Worm (Caenorhabditis elegans) whole organism, L4 larva: ENCODE data around the gene dolk-1.

Source experiments
- T26A8.4 ChIP-seq: fragments of 200-800 bp; sonication (Bioruptor generic); IDR thresholded peaks from 2 replicates; pipeline ENCODE4 v1.3.6; 2022; ENCODE audit warnings: missing genetic modification characterization, missing compliant biosample characterization
- Y75B8A.6 ChIP-seq: fragments of 200-800 bp; sonication (Bioruptor generic); IDR thresholded peaks from 2 replicates; pipeline ENCODE4 v1.3.6; 2022; ENCODE audit warnings: missing genetic modification reagents, missing genetic modification characterization, missing compliant biosample characterization
- ZK546.5 ChIP-seq, 2 experiments: sonication (generic microtip); optimal IDR thresholded peaks; 2 replicates each; lab custom pipeline; 2017; ENCODE audit warnings: missing biosample characterization in 2 of 2, missing genetic modification characterization in 2 of 2
- aha-1 ChIP-seq: fragments of 150-350 bp; peaks from one replicate; lab custom pipeline; 2014; ENCODE audit warnings: missing biosample characterization, missing genetic modification characterization
- aly-2 ChIP-seq: sonication (generic microtip); optimal IDR thresholded peaks from 2 replicates; lab custom pipeline; 2018; ENCODE audit warnings: missing biosample characterization, missing genetic modification characterization
- arid-1 ChIP-seq: fragments of 200-800 bp; sonication (Bioruptor generic); conservative IDR thresholded peaks from 2 replicates; pipeline ENCODE4 v1.3.6; 2022; ENCODE audit warnings: missing genetic modification reagents, missing genetic modification characterization, missing compliant biosample characterization
- ceh-28 ChIP-seq: fragments of 150-350 bp; optimal IDR thresholded peaks from 2 replicates; lab custom pipeline; 2014; ENCODE audit warnings: missing biosample characterization, missing genetic modification reagents, missing genetic modification characterization
- ceh-32 ChIP-seq: sonication (generic microtip); optimal IDR thresholded peaks from 2 replicates; lab custom pipeline; 2016; ENCODE audit warnings: mild to moderate bottlenecking, missing genetic modification characterization, missing compliant biosample characterization; ENCODE audit not compliant: poor library complexity
- ces-1 ChIP-seq: fragments of 150-350 bp; sonication (generic microtip); optimal IDR thresholded peaks from 4 replicates; lab custom pipeline; 2014; ENCODE audit warnings: missing biosample characterization, missing genetic modification reagents, missing genetic modification characterization
- cey-2 ChIP-seq: sonication (generic microtip); optimal IDR thresholded peaks from 3 replicates; lab custom pipeline; 2017; ENCODE audit warnings: missing genetic modification characterization, mild to moderate bottlenecking, missing compliant biosample characterization, antibody characterized with exemption, borderline replicate concordance; ENCODE audit not compliant: insufficient read depth
- daf-16 ChIP-seq, 3 experiments: sonication (generic microtip); optimal IDR thresholded peaks; 2 replicates each; lab custom pipeline; 2016 to 2017; ENCODE audit warnings: missing genetic modification characterization in 3 of 3, missing genetic modification reagents in 3 of 3, mild to moderate bottlenecking in 2 of 3, missing compliant biosample characterization in 2 of 3, missing biosample characterization in 1 of 3, moderate library complexity in 1 of 3
- dmd-6 ChIP-seq: fragments of 200-800 bp; sonication (Bioruptor generic); IDR thresholded peaks from 2 replicates; pipeline ENCODE4 v1.3.6; 2022; ENCODE audit warnings: missing genetic modification reagents, missing genetic modification characterization, missing compliant biosample characterization
- dmd-8 ChIP-seq: fragments of 200-800 bp; sonication (Bioruptor generic); IDR thresholded peaks from 2 replicates; pipeline ENCODE4 v1.3.6; 2022; ENCODE audit warnings: missing genetic modification characterization, missing compliant biosample characterization
- egl-27 ChIP-seq: sonication (generic microtip); optimal IDR thresholded peaks from 3 replicates; lab custom pipeline; 2017; ENCODE audit warnings: missing biosample characterization, missing genetic modification reagents, missing genetic modification characterization
- jun-1 ChIP-seq: fragments of 150-350 bp; optimal IDR thresholded peaks from 2 replicates; lab custom pipeline; 2014; ENCODE audit warnings: missing biosample characterization, missing genetic modification reagents, missing genetic modification characterization
- lim-7 ChIP-seq: fragments of 200-800 bp; sonication (Bioruptor generic); IDR thresholded peaks from 2 replicates; pipeline ENCODE4 v1.3.6; 2022; ENCODE audit warnings: missing genetic modification characterization, missing compliant biosample characterization
- lin-29 ChIP-seq: fragments of 200-800 bp; sonication (Bioruptor generic); IDR thresholded peaks from 2 replicates; pipeline ENCODE4 v1.3.6; 2022; ENCODE audit warnings: missing genetic modification reagents, missing genetic modification characterization, missing compliant biosample characterization
- lin-38 ChIP-seq: fragments of 200-800 bp; sonication (Bioruptor generic); IDR thresholded peaks from 2 replicates; pipeline ENCODE4 v1.3.6; 2022; ENCODE audit warnings: missing genetic modification reagents, missing genetic modification characterization, missing compliant biosample characterization
- lir-3 ChIP-seq: sonication (generic microtip); optimal IDR thresholded peaks from 2 replicates; lab custom pipeline; 2016; ENCODE audit warnings: mild to moderate bottlenecking, missing genetic modification characterization, missing compliant biosample characterization
- lsy-2 ChIP-seq, 2 experiments: fragments of 150-350 bp in 1 of 2; sonication (generic microtip) in 1 of 2; optimal IDR thresholded peaks; 2 replicates each; lab custom pipeline; 2014 to 2017; ENCODE audit warnings: missing biosample characterization in 2 of 2, missing genetic modification characterization in 2 of 2
- madf-5 ChIP-seq, 2 experiments: fragments of 200-800 bp; sonication (Bioruptor generic); IDR thresholded peaks; 2 replicates each; pipeline ENCODE4 v1.3.6; 2022; ENCODE audit warnings: missing compliant biosample characterization in 2 of 2, missing genetic modification characterization in 2 of 2
- mep-1 ChIP-seq: fragments of 150-350 bp; sonication (generic microtip); optimal IDR thresholded peaks from 3 replicates; lab custom pipeline; 2014; ENCODE audit warnings: missing biosample characterization, missing genetic modification characterization
- mes-2 ChIP-seq: sonication (generic microtip); optimal IDR thresholded peaks from 2 replicates; lab custom pipeline; 2016; ENCODE audit warnings: missing genotype, mild to moderate bottlenecking, missing genetic modification characterization, missing compliant biosample characterization; ENCODE audit not compliant: poor library complexity, severe bottlenecking
- mxl-2 ChIP-seq: fragments of 200-800 bp; sonication (Bioruptor generic); conservative IDR thresholded peaks from 2 replicates; pipeline ENCODE4 v1.3.6; 2022; ENCODE audit warnings: missing genetic modification reagents, missing genetic modification characterization, missing compliant biosample characterization
- mxl-3 ChIP-seq: fragments of 200-800 bp; sonication (Bioruptor generic); optimal IDR thresholded peaks from 2 replicates; lab custom pipeline; 2018; ENCODE audit warnings: mild to moderate bottlenecking, missing genetic modification characterization, missing compliant biosample characterization
- nhr-10 ChIP-seq: fragments of 150-350 bp; optimal IDR thresholded peaks from 2 replicates; lab custom pipeline; 2014; ENCODE audit warnings: missing biosample characterization, missing genetic modification characterization
- nhr-102 ChIP-seq: sonication (generic microtip); optimal IDR thresholded peaks from 2 replicates; lab custom pipeline; 2016; ENCODE audit warnings: mild to moderate bottlenecking, missing genetic modification characterization, moderate library complexity, missing compliant biosample characterization
- nhr-11 ChIP-seq: fragments of 150-350 bp; optimal IDR thresholded peaks from 2 replicates; lab custom pipeline; 2014; ENCODE audit warnings: missing biosample characterization, missing genetic modification characterization
- nhr-111 ChIP-seq: fragments of 200-800 bp; sonication (Bioruptor generic); optimal IDR thresholded peaks from 2 replicates; lab custom pipeline; 2018; ENCODE audit warnings: mild to moderate bottlenecking, missing genetic modification characterization, missing compliant biosample characterization
- nhr-42 ChIP-seq: fragments of 200-800 bp; sonication (Bioruptor generic); IDR thresholded peaks from 2 replicates; pipeline ENCODE4 v1.3.6; 2022; ENCODE audit warnings: missing genetic modification characterization, missing compliant biosample characterization
- nhr-48 ChIP-seq: sonication (generic microtip); optimal IDR thresholded peaks from 2 replicates; lab custom pipeline; 2016; ENCODE audit warnings: mild to moderate bottlenecking, missing genetic modification characterization, missing compliant biosample characterization
- nhr-76 ChIP-seq: fragments of 150-350 bp; optimal IDR thresholded peaks from 2 replicates; lab custom pipeline; 2014; ENCODE audit warnings: missing biosample characterization, missing genetic modification characterization
- nhr-77 ChIP-seq: fragments of 150-350 bp; optimal IDR thresholded peaks from 2 replicates; lab custom pipeline; 2014; ENCODE audit warnings: missing biosample characterization, missing genetic modification characterization
- pha-4 ChIP-seq, 2 experiments: fragments of 150-350 bp in 1 of 2; fragments of 200-800 bp in 1 of 2; sonication (Bioruptor generic) in 1 of 2; IDR thresholded peaks in 1 of 2; optimal IDR thresholded peaks in 1 of 2; 2 replicates each; pipeline versions ENCODE4 v1.3.6 to Lab custom; 2014 to 2022; ENCODE audit warnings: missing genetic modification characterization in 2 of 2, missing genetic modification reagents in 2 of 2, missing biosample characterization in 1 of 2, missing compliant biosample characterization in 1 of 2
- php-3 ChIP-seq: fragments of 200-800 bp; sonication (Bioruptor generic); IDR thresholded peaks from 2 replicates; pipeline ENCODE4 v1.3.6; 2022; ENCODE audit warnings: missing genetic modification reagents, missing genetic modification characterization, missing compliant biosample characterization
- pqm-1 ChIP-seq: sonication (generic microtip); optimal IDR thresholded peaks from 2 replicates; lab custom pipeline; 2017; ENCODE audit warnings: missing biosample characterization, missing genetic modification characterization
- rbr-2 ChIP-seq: sonication (generic microtip); optimal IDR thresholded peaks from 2 replicates; lab custom pipeline; 2016; ENCODE audit warnings: missing genotype, missing genetic modification characterization, missing compliant biosample characterization
- set-16 ChIP-seq: fragments of 200-800 bp; sonication (Bioruptor generic); IDR thresholded peaks from 2 replicates; pipeline ENCODE4 v1.3.6; 2022; ENCODE audit warnings: missing genetic modification reagents, missing genetic modification characterization, missing compliant biosample characterization
- skn-1 ChIP-seq: fragments of 150-350 bp; optimal IDR thresholded peaks from 2 replicates; lab custom pipeline; 2014; ENCODE audit warnings: missing biosample characterization, missing genetic modification characterization
- spr-3 ChIP-seq: fragments of 200-800 bp; sonication (Bioruptor generic); optimal IDR thresholded peaks from 2 replicates; lab custom pipeline; 2018; ENCODE audit warnings: mild to moderate bottlenecking, missing genetic modification characterization, missing compliant biosample characterization
- tra-1 ChIP-seq: fragments of 200-800 bp; sonication (Bioruptor generic); IDR thresholded peaks from 2 replicates; pipeline ENCODE4 v1.3.6; 2022; ENCODE audit warnings: missing genetic modification reagents, missing genetic modification characterization, missing compliant biosample characterization
- unc-39 ChIP-seq: sonication (generic microtip); optimal IDR thresholded peaks from 2 replicates; lab custom pipeline; 2017; ENCODE audit warnings: missing biosample characterization, missing genetic modification characterization
- zag-1 ChIP-seq: fragments of 150-350 bp; optimal IDR thresholded peaks from 2 replicates; lab custom pipeline; 2014; ENCODE audit warnings: missing biosample characterization, missing genetic modification characterization
- zfp-2 ChIP-seq: sonication (generic microtip); optimal IDR thresholded peaks from 2 replicates; lab custom pipeline; 2016; ENCODE audit warnings: mild to moderate bottlenecking, missing genetic modification characterization, missing compliant biosample characterization
- zip-2 ChIP-seq: fragments of 150-350 bp; optimal IDR thresholded peaks from 2 replicates; lab custom pipeline; 2014; ENCODE audit warnings: missing biosample characterization, missing genetic modification characterization

The dolk-1 gene

ce11 chrIII:11947527-11947926 lies 14.1 kb upstream of the dolk-1 start (continued):
- TF ChIP-seq ZK546.5 (tag; optimal IDR thresholded peaks at IDR 0.05; lab: Kevin White, UChicago) (no peak), pqm-1 (tag; lab: Kevin White, UChicago) (peak; percentile 58), set-16 (GFP tag; lab: Robert Waterston, UW) (no peak), pha-4 (GFP tag; IDR thresholded peaks at IDR 0.05; lab: Robert Waterston, UW) (no peak), pha-4 (tag; optimal IDR thresholded peaks at IDR 0.05; lab: Kevin White, UChicago) (peak; percentile 60), aly-2 (no peak)

- TF ChIP-seq nhr-77, result no peak
- TF ChIP-seq dmd-8 (GFP tag; lab: Robert Waterston, UW), result no peak
- TF ChIP-seq nhr-42 (GFP tag; lab: Robert Waterston, UW), result no peak
- TF ChIP-seq ces-1 (GFP tag; lab: Kevin White, UChicago), result no peak
- no peak for TF ChIP-seq daf-16 (GFP tag; optimal IDR thresholded peaks at IDR 0.05; lab: Kevin White, UChicago)
- TF ChIP-seq daf-16 (tag; optimal IDR thresholded peaks at IDR 0.05; lab: Kevin White, UChicago), result no peak
- peak; percentile 53 for TF ChIP-seq aha-1 (tag; lab: Kevin White, UChicago)
- TF ChIP-seq T26A8.4 (GFP tag; lab: Robert Waterston, UW), result no peak
- no peak for TF ChIP-seq zag-1 (tag; lab: Kevin White, UChicago)
- no peak for TF ChIP-seq zfp-2 (tag; lab: Kevin White, UChicago)
Measured at ce11 chrIII:11946973-11947372, 13.5 kb upstream of the dolk-1 start, which contains the start of gene Y56A3A.7. Y56A3A.7 (minus strand) TSS chrIII:11947019.

- TF ChIP-seq nhr-11 (tag; lab: Kevin White, UChicago) (no peak), ceh-32 (tag; lab: Kevin White, UChicago) (peak; percentile 28), php-3 (GFP tag; lab: Robert Waterston, UW) (no peak), nhr-10 (tag; lab: Kevin White, UChicago) (no peak), nhr-111 (GFP tag; lab: Kevin White, UChicago) (peak; percentile 31), unc-39 (tag; lab: Kevin White, UChicago) (no peak), jun-1 (no peak), aha-1 (tag; lab: Kevin White, UChicago) (peak; percentile 72), set-16 (GFP tag; lab: Robert Waterston, UW) (peak; percentile 66), aly-2 (no peak), dmd-6 (peak; percentile 73), Y75B8A.6 (GFP tag; lab: Robert Waterston, UW) (no peak), mxl-3 (no peak), lin-38 (peak; percentile 80), lin-29 (GFP tag; lab: Robert Waterston, UW) (no peak), spr-3 (GFP tag; lab: Kevin White, UChicago) (peak; percentile 62), lir-3 (tag; lab: Kevin White, UChicago) (peak; percentile 41), rbr-2 (tag; lab: Kevin White, UChicago) (peak; percentile 73), mxl-2 (GFP tag; lab: Robert Waterston, UW) (no peak), nhr-102 (tag; lab: Kevin White, UChicago) (peak; percentile 67), zip-2 (no peak), ceh-28 (no peak), egl-27 (tag; lab: Kevin White, UChicago) (no peak), lim-7 (GFP tag; lab: Robert Waterston, UW) (no peak), cey-2 (tag; lab: Kevin White, UChicago) (no peak), zfp-2 (tag; lab: Kevin White, UChicago) (peak; percentile 13), mes-2 (tag; lab: Kevin White, UChicago) (peak; percentile 100), madf-5 (GFP tag; IDR thresholded peaks at IDR 0.05; lab: Robert Waterston, UW) (peak in 1 of 2 experiments; percentile 85; a peak in 1 of 4 replicates), nhr-76 (tag; lab: Kevin White, UChicago) (no peak), nhr-48 (tag; lab: Kevin White, UChicago) (peak; percentile 20), mep-1 (peak; percentile 78), skn-1 (no peak), tra-1 (GFP tag; lab: Robert Waterston, UW) (peak; percentile 85; the same call in 1 of the 2 replicates), zag-1 (tag; lab: Kevin White, UChicago) (no peak), arid-1 (GFP tag; lab: Robert Waterston, UW) (peak; percentile 52; the same call in 1 of the 2 replicates), lsy-2 (tag; optimal IDR thresholded peaks at IDR 0.05; lab: Kevin White, UChicago) (peak in 1 of 2 experiments; percentile 93)
Measured at ce11 chrIII:11946062-11946749, 12.8 kb upstream of the dolk-1 start.
